Worm (Caenorhabditis elegans): ENCODE results near the gene F35F10.5.

DNA sequence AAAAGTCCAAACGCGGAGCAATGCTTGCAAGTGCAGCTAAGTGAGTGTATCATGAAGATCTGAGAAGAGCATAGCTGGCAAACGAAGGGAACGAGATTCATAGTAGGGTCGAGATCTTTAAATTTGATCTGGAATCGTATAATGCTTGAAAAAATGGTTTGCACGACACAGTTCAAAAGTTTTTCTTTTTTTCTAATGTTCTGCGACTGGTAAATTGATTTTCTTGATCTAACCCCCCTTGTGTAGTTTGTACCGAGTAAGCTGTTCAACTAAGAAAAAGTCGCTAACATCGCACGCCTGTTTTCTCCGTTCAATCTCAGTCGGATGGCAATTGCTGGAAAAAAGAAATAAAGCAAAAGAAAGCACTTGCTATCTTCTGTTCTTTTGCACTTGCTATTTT is 35.7 kb downstream of the F35F10.5 start, which contains the start of gene C17B7.14:
- TF ChIP-seq ets-7 (tag; optimal IDR thresholded peaks at IDR 0.05) (no peak), sea-1 (GFP tag; conservative IDR thresholded peaks at IDR 0.05) (no peak), ama-1 (optimal IDR thresholded peaks at IDR 0.05) (no peak), hmbx-1 (tag; optimal IDR thresholded peaks at IDR 0.05) (no peak), flt-1 (GFP tag; IDR thresholded peaks at IDR 0.05) (no peak), ceh-36 (tag; optimal IDR thresholded peaks at IDR 0.05) (no peak), pes-1 (GFP tag; IDR thresholded peaks at IDR 0.05) (no peak)
